Worm (Caenorhabditis elegans): Measurements from ENCODE around the gene Y11D7A.3.
A peak's percentile ranks its signal among the peaks of the same experiment; 100 is the strongest.

Y11D7A.3 gene

DNA sequence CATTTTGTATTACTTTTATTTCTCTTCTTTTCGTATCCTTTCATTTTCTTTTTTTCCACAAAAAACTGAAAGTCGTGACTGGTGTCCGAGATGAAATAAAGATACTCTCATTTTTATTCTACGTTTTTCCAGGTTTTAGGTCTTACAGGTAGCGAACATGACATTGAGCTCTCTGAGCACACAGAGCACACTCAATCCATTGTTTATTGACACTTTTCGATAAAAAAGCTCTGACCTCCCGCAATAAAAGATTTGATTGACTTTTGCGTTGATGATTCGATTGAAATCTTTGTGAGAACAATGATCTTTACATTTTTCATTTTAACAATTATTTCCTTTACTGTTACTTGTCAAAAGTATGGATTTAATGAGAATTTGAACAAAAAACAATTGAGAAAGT, 20.8 kb upstream of the Y11D7A.3 start, which contains the start of gene C46C2.6:
C46C2.6 (plus strand) TSS at position 301 of the 400 bp plus-strand sequence.
- TF ChIP-seq blmp-1 (tag; optimal IDR thresholded peaks at IDR 0.05) (peak; percentile 40), efl-1 (optimal IDR thresholded peaks at IDR 0.05) (no peak), efl-1 (GFP tag; optimal IDR thresholded peaks at IDR 0.05 in 1 of 2) (peak in 1 of 2 experiments; percentile 34), ces-1 (GFP tag; optimal IDR thresholded peaks at IDR 0.05) (no peak)

DNA sequence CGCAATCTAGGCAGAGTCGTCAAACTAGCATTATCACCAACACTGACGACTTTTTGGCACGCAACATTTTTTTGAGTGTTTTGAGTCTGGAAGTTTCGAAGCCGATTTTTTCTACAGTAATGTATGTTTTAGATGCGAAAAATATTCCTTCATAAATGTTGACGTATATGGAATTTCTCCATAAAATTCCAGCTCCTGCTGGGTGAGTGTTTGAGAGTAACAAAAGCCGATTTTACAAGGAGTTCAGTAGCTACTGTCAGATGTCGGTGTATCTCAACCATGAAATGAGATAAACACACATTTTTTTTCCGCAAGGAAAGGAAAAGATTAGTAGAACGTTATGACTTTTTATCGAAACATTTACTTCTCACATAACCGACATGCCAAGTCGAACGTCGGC, 18.1 kb upstream of the Y11D7A.3 start:
- TF ChIP-seq nhr-237 (tag; optimal IDR thresholded peaks at IDR 0.05) (no peak), ama-1 (optimal IDR thresholded peaks at IDR 0.05) (no peak), rnt-1 (tag; optimal IDR thresholded peaks at IDR 0.05) (no peak), lin-39 (tag; optimal IDR thresholded peaks at IDR 0.05) (no peak), elt-2 (tag; optimal IDR thresholded peaks at IDR 0.05) (no peak), ces-1 (GFP tag; optimal IDR thresholded peaks at IDR 0.05) (no peak), tlp-1 (tag; optimal IDR thresholded peaks at IDR 0.05) (no peak)

DNA sequence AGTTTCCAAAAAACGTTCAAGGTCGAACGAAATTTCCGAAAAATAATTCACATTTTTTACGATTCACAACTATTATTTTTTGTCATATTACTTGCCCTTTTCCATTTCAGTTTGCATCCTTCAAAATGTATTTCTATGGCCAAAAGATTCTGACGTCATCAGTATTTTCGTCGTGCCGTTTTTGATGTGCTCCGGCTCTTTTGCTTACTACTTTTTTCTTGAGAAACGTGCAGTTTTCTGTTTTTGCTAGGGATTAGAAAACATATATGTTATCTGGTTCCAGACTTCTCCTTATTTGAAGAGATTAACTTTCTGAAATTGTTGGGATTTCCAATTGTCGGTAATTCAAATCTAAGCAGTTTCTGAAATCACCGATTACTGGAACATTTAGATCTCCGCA, 17.1 kb upstream of the Y11D7A.3 start:
- TF ChIP-seq pqm-1 (tag; optimal IDR thresholded peaks at IDR 0.05) (no peak), ceh-63 (GFP tag; optimal IDR thresholded peaks at IDR 0.05) (no peak), tlp-1 (tag; optimal IDR thresholded peaks at IDR 0.05) (no peak), C34B4.2 (tag; optimal IDR thresholded peaks at IDR 0.05) (no peak), dsc-1 (tag; optimal IDR thresholded peaks at IDR 0.05) (peak; percentile 32), unc-62 (GFP tag; optimal IDR thresholded peaks at IDR 0.05) (no peak), snpc-4 (tag; optimal IDR thresholded peaks at IDR 0.05) (no peak), egl-13 (tag; optimal IDR thresholded peaks at IDR 0.05) (peak; percentile 27), hlh-17 (GFP tag; optimal IDR thresholded peaks at IDR 0.05; ENCODE audit: borderline replicate concordance) (no peak), skn-1 (tag; optimal IDR thresholded peaks at IDR 0.05) (no peak), ceh-88 (GFP tag; IDR thresholded peaks at IDR 0.05) (no peak), swsn-7 (tag; optimal IDR thresholded peaks at IDR 0.05) (no peak), xbp-1 (tag; optimal IDR thresholded peaks at IDR 0.05) (no peak), sox-4 (tag; optimal IDR thresholded peaks at IDR 0.05) (no peak), ceh-90 (tag; optimal IDR thresholded peaks at IDR 0.05) (no peak), unc-98 (GFP tag; IDR thresholded peaks at IDR 0.05) (no peak), pax-3 (tag; optimal IDR thresholded peaks at IDR 0.05) (peak; percentile 31), lin-14 (GFP tag; optimal IDR thresholded peaks at IDR 0.05) (peak; percentile 33), ztf-4 (tag; optimal IDR thresholded peaks at IDR 0.05) (no peak), ceh-8 (GFP tag; optimal IDR thresholded peaks at IDR 0.05) (no peak)

DNA sequence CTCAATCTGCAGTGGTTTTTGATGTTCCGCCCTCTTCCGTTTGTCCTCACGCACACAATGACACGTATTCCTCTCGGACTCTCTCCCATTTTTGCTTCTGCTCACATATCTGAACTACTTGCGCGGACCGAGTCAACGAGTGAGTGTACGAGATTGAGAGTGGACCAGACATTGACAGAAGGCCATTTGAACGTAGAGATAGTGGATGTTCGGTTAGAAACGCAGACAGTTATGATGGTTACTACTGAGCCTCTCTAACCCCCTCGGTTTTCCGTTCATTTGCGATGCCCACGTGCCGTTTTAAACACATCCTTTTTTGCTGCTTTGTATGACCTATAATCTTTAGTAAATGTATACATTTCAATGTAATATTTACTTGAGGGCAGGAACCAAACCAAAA, 16.5 kb upstream of the Y11D7A.3 start:
- TF ChIP-seq ztf-4 (tag; optimal IDR thresholded peaks at IDR 0.05) (no peak), zag-1 (tag; optimal IDR thresholded peaks at IDR 0.05) (no peak), Y116A8C.19 (tag; optimal IDR thresholded peaks at IDR 0.05; ENCODE audit: borderline replicate concordance) (no peak), xbp-1 (tag; optimal IDR thresholded peaks at IDR 0.05) (peak; percentile 33), nhr-11 (tag; optimal IDR thresholded peaks at IDR 0.05) (no peak), irx-1 (tag; optimal IDR thresholded peaks at IDR 0.05) (peak; percentile 24), C16A3.4 (tag; optimal IDR thresholded peaks at IDR 0.05) (no peak), nhr-20 (tag; optimal IDR thresholded peaks at IDR 0.05) (no peak), ceh-63 (GFP tag; optimal IDR thresholded peaks at IDR 0.05) (no peak), ces-1 (GFP tag; optimal IDR thresholded peaks at IDR 0.05) (no peak), ceh-82 (tag; optimal IDR thresholded peaks at IDR 0.05) (peak in 1 of 3 experiments; percentile 15), tlp-1 (tag; optimal IDR thresholded peaks at IDR 0.05) (no peak), snu-23 (GFP tag; optimal IDR thresholded peaks at IDR 0.05) (peak; percentile 58), mep-1 (tag; optimal IDR thresholded peaks at IDR 0.05) (peak; percentile 60), jun-1 (tag; optimal IDR thresholded peaks at IDR 0.05) (no peak), mdl-1 (tag; optimal IDR thresholded peaks at IDR 0.05) (peak in 1 of 2 experiments; percentile 59), lin-13 (GFP tag; optimal IDR thresholded peaks at IDR 0.05) (no peak), ama-1 (optimal IDR thresholded peaks at IDR 0.05) (no peak), C04F5.9 (tag; optimal IDR thresholded peaks at IDR 0.05) (no peak), sup-37 (GFP tag; optimal IDR thresholded peaks at IDR 0.05) (no peak), efl-1 (optimal IDR thresholded peaks at IDR 0.05) (peak; percentile 55 to 62), efl-1 (GFP tag; optimal IDR thresholded peaks at IDR 0.05 in 1 of 2) (peak in 1 of 2 experiments; percentile 42), hpl-2 (GFP tag; optimal IDR thresholded peaks at IDR 0.05) (no peak), vab-15 (tag; optimal IDR thresholded peaks at IDR 0.05) (no peak), ztf-11 (tag; optimal IDR thresholded peaks at IDR 0.05) (no peak), fos-1 (tag; optimal IDR thresholded peaks at IDR 0.05) (no peak), unc-86 (tag; optimal IDR thresholded peaks at IDR 0.05) (peak; percentile 54), nhr-85 (tag) (peak; percentile 62)

All from whole organism, L1 larva.